Fruit fly (Drosophila melanogaster): Measurements from ENCODE around the gene pyd.

DNA sequence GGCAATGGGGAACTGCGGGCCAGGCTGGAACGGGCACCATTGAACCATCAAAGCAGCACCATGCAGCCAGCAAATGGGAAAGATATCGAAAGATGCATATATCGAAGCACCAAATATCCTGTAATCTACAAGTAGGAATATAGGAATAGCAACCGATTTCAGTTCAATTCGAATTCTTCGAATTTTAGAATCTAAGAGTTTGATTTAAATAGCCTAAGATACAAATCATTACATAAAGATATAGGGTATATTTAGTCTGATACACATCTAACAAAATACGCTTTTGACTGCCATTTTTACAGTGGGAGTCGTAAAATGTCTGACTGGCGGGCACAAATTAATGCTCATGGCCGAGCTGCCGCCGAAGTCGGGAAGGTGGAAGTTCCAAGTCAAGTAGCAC is 12.9 kb downstream of the pyd start:
- TF ChIP-seq Sin3A (optimal IDR thresholded peaks at IDR 0.05) (no peak), psq (optimal IDR thresholded peaks at IDR 0.05) (no peak), Myc (optimal IDR thresholded peaks at IDR 0.05) (no peak), h (optimal IDR thresholded peaks at IDR 0.05) (no peak)

All from Kc167 (cell line).